Fruit fly (Drosophila melanogaster) whole organism, embryonic: ENCODE results near the gene CG42656.

Source experiments
- CG10267 ChIP-seq: fragments of 200-800 bp; sonication (Bioruptor generic); optimal IDR thresholded peaks from 2 replicates; lab custom pipeline; 2018; ENCODE audit warnings: missing biosample characterization, mild to moderate bottlenecking, missing genetic modification characterization, moderate library complexity
- CG11696 ChIP-seq: fragments of 200-800 bp; sonication (Bioruptor generic); IDR thresholded peaks from 2 replicates; pipeline ENCODE4 v1.3.6; 2022; ENCODE audit warnings: missing biosample characterization, missing genetic modification characterization
- CG12236 ChIP-seq: fragments of 200-800 bp; sonication (Bioruptor generic); optimal IDR thresholded peaks from 2 replicates; lab custom pipeline; 2016; ENCODE audit warnings: missing biosample characterization, missing genetic modification characterization
- CG15011 ChIP-seq: fragments of 200-800 bp; sonication (Bioruptor generic); optimal IDR thresholded peaks from 3 replicates; lab custom pipeline; 2018; ENCODE audit warnings: missing biosample characterization, mild to moderate bottlenecking, missing genetic modification characterization
- CG15479 ChIP-seq: fragments of 200-800 bp; sonication (Bioruptor generic); optimal IDR thresholded peaks from 3 replicates; lab custom pipeline; 2019; ENCODE audit warnings: missing biosample characterization, mild to moderate bottlenecking, missing genetic modification characterization, moderate library complexity
- CG17328 ChIP-seq: fragments of 200-800 bp; sonication (Bioruptor generic); IDR thresholded peaks from 2 replicates; pipeline ENCODE4 v1.3.6; 2022; ENCODE audit warnings: missing biosample characterization, missing genetic modification characterization
- CG1832 ChIP-seq: fragments of 200-800 bp; sonication (Bioruptor generic); optimal IDR thresholded peaks from 2 replicates; lab custom pipeline; 2017; ENCODE audit warnings: missing biosample characterization, mild to moderate bottlenecking, missing genetic modification characterization, inconsistent platforms
- CG30020 ChIP-seq: fragments of 200-800 bp; optimal IDR thresholded peaks from 2 replicates; lab custom pipeline; 2019; ENCODE audit warnings: missing biosample characterization, mild to moderate bottlenecking, missing genetic modification characterization, moderate library complexity
- CG30431 ChIP-seq: fragments of 200-800 bp; sonication (Bioruptor generic); optimal IDR thresholded peaks from 2 replicates; lab custom pipeline; 2017; ENCODE audit warnings: missing biosample characterization, missing genetic modification characterization
- CG3163 ChIP-seq: fragments of 200-800 bp; sonication (Bioruptor generic); optimal IDR thresholded peaks from 3 replicates; lab custom pipeline; 2016; ENCODE audit warnings: missing biosample characterization, missing genetic modification characterization
- CG3281 ChIP-seq: fragments of 200-800 bp; sonication (Bioruptor generic); optimal IDR thresholded peaks from 3 replicates; lab custom pipeline; 2017; ENCODE audit warnings: missing biosample characterization, mild to moderate bottlenecking, missing genetic modification characterization
- CG4328 ChIP-seq: fragments of 200-800 bp; sonication (Bioruptor generic); optimal IDR thresholded peaks from 3 replicates; lab custom pipeline; 2017; ENCODE audit warnings: missing biosample characterization, missing genetic modification reagents, missing genetic modification characterization
- CG43689 ChIP-seq: fragments of 200-800 bp; sonication (Bioruptor generic); IDR thresholded peaks from 2 replicates; pipeline ENCODE4 v1.3.6; 2022; ENCODE audit warnings: missing biosample characterization, missing genetic modification characterization
- CG4617 ChIP-seq: fragments of 200-800 bp; sonication (Bioruptor generic); optimal IDR thresholded peaks from 3 replicates; lab custom pipeline; 2016; ENCODE audit warnings: missing biosample characterization, missing genetic modification characterization, borderline replicate concordance
- CG4730 ChIP-seq: fragments of 200-800 bp; sonication (Bioruptor generic); IDR thresholded peaks from 2 replicates; pipeline ENCODE4 v1.3.6; 2022; ENCODE audit warnings: missing biosample characterization, missing genetic modification characterization
- CG6854 ChIP-seq: fragments of 200-800 bp; sonication (Bioruptor generic); optimal IDR thresholded peaks from 3 replicates; lab custom pipeline; 2017; ENCODE audit warnings: missing biosample characterization, mild to moderate bottlenecking, missing genetic modification characterization
- CG8765 ChIP-seq: fragments of 200-800 bp; sonication (Bioruptor generic); IDR thresholded peaks from 2 replicates; pipeline ENCODE4 v1.3.6; 2022; ENCODE audit warnings: missing biosample characterization, missing genetic modification characterization
- Dad ChIP-seq: fragments of 200-800 bp; sonication (Bioruptor generic); optimal IDR thresholded peaks from 3 replicates; lab custom pipeline; 2016; ENCODE audit warnings: missing biosample characterization, missing genetic modification characterization
- Doc3 ChIP-seq: fragments of 200-800 bp; sonication (Bioruptor generic); IDR thresholded peaks from 3 replicates; pipeline ENCODE4 v1.3.6; 2022; ENCODE audit warnings: missing biosample characterization, missing genetic modification characterization; ENCODE audit not compliant: partially characterized antibody
- HLHmδ ChIP-seq: fragments of 200-800 bp; sonication (Bioruptor generic); optimal IDR thresholded peaks from 2 replicates; lab custom pipeline; 2018; ENCODE audit warnings: missing biosample characterization, mild to moderate bottlenecking, missing genetic modification characterization, moderate library complexity
- Myb ChIP-seq: fragments of 200-800 bp; sonication (Bioruptor generic); optimal IDR thresholded peaks from 2 replicates; lab custom pipeline; 2016; ENCODE audit warnings: missing biosample characterization, missing genetic modification characterization
- NC2β ChIP-seq: fragments of 200-800 bp; sonication (Bioruptor generic); optimal IDR thresholded peaks from 2 replicates; lab custom pipeline; 2016; ENCODE audit warnings: missing biosample characterization, missing genetic modification characterization
- NfI ChIP-seq: fragments of 200-800 bp; sonication (Bioruptor generic); optimal IDR thresholded peaks from 3 replicates; lab custom pipeline; 2018; ENCODE audit warnings: missing biosample characterization, mild to moderate bottlenecking, missing genetic modification characterization, moderate library complexity
- Sin3A ChIP-seq: fragments of >200 bp; optimal IDR thresholded peaks from 2 replicates; lab custom pipeline; 2018
- Sry-δ ChIP-seq: fragments of 200-800 bp; sonication (Bioruptor generic); optimal IDR thresholded peaks from 2 replicates; lab custom pipeline; 2016; ENCODE audit warnings: missing biosample characterization, missing genetic modification characterization
- Stat92E ChIP-seq, 3 experiments: fragments of >200 bp in 2 of 3; fragments of 200-800 bp in 1 of 3; sonication (Bioruptor generic) in 1 of 3; optimal IDR thresholded peaks; 2 replicates each; lab custom pipeline; 2017 to 2019; ENCODE audit warnings: missing biosample characterization in 3 of 3, missing genetic modification characterization in 3 of 3, mild to moderate bottlenecking in 1 of 3, moderate library complexity in 1 of 3
- TFAM ChIP-seq: fragments of 200-800 bp; sonication (Bioruptor generic); optimal IDR thresholded peaks from 2 replicates; lab custom pipeline; 2017; ENCODE audit warnings: missing biosample characterization, missing genetic modification characterization, inconsistent platforms
- Trl ChIP-seq, 3 experiments: fragments of >200 bp in 2 of 3; fragments of 200-800 bp in 1 of 3; sonication (Bioruptor generic) in 1 of 3; optimal IDR thresholded peaks; 2 replicates in 1 of 3; 3 replicates in 2 of 3; lab custom pipeline; 2016 to 2017; ENCODE audit warnings: missing biosample characterization in 1 of 3, missing genetic modification characterization in 1 of 3
- Xrp1 ChIP-seq: fragments of 200-800 bp; sonication (Bioruptor generic); IDR thresholded peaks from 2 replicates; pipeline ENCODE4 v1.3.6; 2022; ENCODE audit warnings: missing biosample characterization, missing genetic modification characterization
- bcd ChIP-seq: fragments of 200-800 bp; sonication (Bioruptor generic); optimal IDR thresholded peaks from 2 replicates; lab custom pipeline; 2017; ENCODE audit warnings: missing biosample characterization, mild to moderate bottlenecking, missing genetic modification characterization
- chm ChIP-seq: fragments of 200-800 bp; sonication (Bioruptor generic); IDR thresholded peaks from 2 replicates; pipeline ENCODE4 v1.3.6; 2022; ENCODE audit warnings: missing biosample characterization, missing genetic modification characterization
- disco-r ChIP-seq: fragments of 200-800 bp; sonication (Bioruptor generic); optimal IDR thresholded peaks from 2 replicates; lab custom pipeline; 2016; ENCODE audit warnings: missing biosample characterization, missing genetic modification characterization
- dpn ChIP-seq, 2 experiments: fragments of 200-800 bp; sonication (Bioruptor generic); optimal IDR thresholded peaks; 3 replicates each; lab custom pipeline; 2016; ENCODE audit warnings: missing biosample characterization in 2 of 2, missing genetic modification characterization in 2 of 2
- dysf ChIP-seq: fragments of 200-800 bp; sonication (Bioruptor generic); IDR thresholded peaks from 3 replicates; pipeline ENCODE4 v1.3.6; 2022; ENCODE audit warnings: missing biosample characterization, missing genetic modification characterization
- ftz-f1 ChIP-seq: fragments of 200-800 bp; sonication (Bioruptor generic); optimal IDR thresholded peaks from 2 replicates; lab custom pipeline; 2016; ENCODE audit warnings: missing biosample characterization, missing genetic modification characterization
- grn ChIP-seq: fragments of 200-800 bp; sonication (Bioruptor generic); optimal IDR thresholded peaks from 3 replicates; lab custom pipeline; 2017; ENCODE audit warnings: missing biosample characterization, missing genetic modification characterization
- gsb-n ChIP-seq: fragments of 200-800 bp; sonication (Bioruptor generic); optimal IDR thresholded peaks from 3 replicates; lab custom pipeline; 2018; ENCODE audit warnings: missing biosample characterization, mild to moderate bottlenecking, missing genetic modification characterization
- lab ChIP-seq: fragments of 200-800 bp; sonication (Bioruptor generic); optimal IDR thresholded peaks from 3 replicates; lab custom pipeline; 2017; ENCODE audit warnings: missing biosample characterization, missing genetic modification characterization, mild to moderate bottlenecking, moderate library complexity, missing genetic modification reagents
- luna ChIP-seq: fragments of 200-800 bp; sonication (Bioruptor generic); optimal IDR thresholded peaks from 2 replicates; lab custom pipeline; 2016; ENCODE audit warnings: missing biosample characterization, missing genetic modification characterization
- pan ChIP-seq, 4 experiments: fragments of >200 bp in 3 of 4; fragments of 200-800 bp in 1 of 4; sonication (Bioruptor generic) in 1 of 4; optimal IDR thresholded peaks in 3 of 4; IDR thresholded peaks in 1 of 4; 2 replicates each; pipeline versions ENCODE4 v1.3.6 to Lab custom; 2017 to 2022; ENCODE audit warnings: missing biosample characterization in 2 of 4, missing genetic modification characterization in 2 of 4, mixed read lengths in 1 of 4
- phol ChIP-seq: fragments of 200-800 bp; sonication (Bioruptor generic); optimal IDR thresholded peaks from 3 replicates; lab custom pipeline; 2018; ENCODE audit warnings: missing biosample characterization, mild to moderate bottlenecking, missing genetic modification characterization, moderate library complexity
- rib ChIP-seq: fragments of 200-800 bp; sonication (Bioruptor generic); IDR thresholded peaks from 2 replicates; pipeline ENCODE4 v1.3.6; 2022; ENCODE audit warnings: missing biosample characterization, missing genetic modification characterization
- salm ChIP-seq: fragments of 200-800 bp; sonication (Bioruptor generic); optimal IDR thresholded peaks from 2 replicates; lab custom pipeline; 2018; ENCODE audit warnings: missing biosample characterization, mild to moderate bottlenecking, missing genetic modification characterization
- scrt ChIP-seq: fragments of 200-800 bp; sonication (Bioruptor generic); optimal IDR thresholded peaks from 2 replicates; lab custom pipeline; 2018; ENCODE audit warnings: missing biosample characterization, mild to moderate bottlenecking, missing genetic modification characterization, moderate library complexity
- slou ChIP-seq: fragments of 200-800 bp; sonication (Bioruptor generic); optimal IDR thresholded peaks from 3 replicates; lab custom pipeline; 2016; ENCODE audit warnings: missing biosample characterization, missing genetic modification characterization
- sqz ChIP-seq: fragments of 200-800 bp; sonication (Bioruptor generic); optimal IDR thresholded peaks from 3 replicates; lab custom pipeline; 2018; ENCODE audit warnings: missing biosample characterization, mild to moderate bottlenecking, missing genetic modification characterization
- tll ChIP-seq, 2 experiments: fragments of 200-800 bp in 1 of 2; fragments of >200 bp in 1 of 2; sonication (Bioruptor generic) in 1 of 2; optimal IDR thresholded peaks; 2 replicates each; lab custom pipeline; 2017 to 2019; ENCODE audit warnings: missing biosample characterization in 2 of 2, missing genetic modification characterization in 2 of 2, mild to moderate bottlenecking in 1 of 2, moderate library complexity in 1 of 2
- trem ChIP-seq: fragments of 200-800 bp; optimal IDR thresholded peaks from 3 replicates; lab custom pipeline; 2019; ENCODE audit warnings: missing biosample characterization, mild to moderate bottlenecking, missing genetic modification characterization, moderate library complexity
- twi ChIP-seq: fragments of 200-800 bp; optimal IDR thresholded peaks from 2 replicates; lab custom pipeline; 2019; ENCODE audit warnings: missing biosample characterization, mild to moderate bottlenecking, missing genetic modification characterization, moderate library complexity
- tx ChIP-seq: fragments of 200-800 bp; sonication (Bioruptor generic); optimal IDR thresholded peaks from 2 replicates; lab custom pipeline; 2016; ENCODE audit warnings: missing biosample characterization, missing genetic modification characterization
- zfh2 ChIP-seq: fragments of 200-800 bp; sonication (Bioruptor generic); optimal IDR thresholded peaks from 2 replicates; lab custom pipeline; 2016; ENCODE audit warnings: missing biosample characterization, missing genetic modification characterization

Gene CG42656

dm6 chr3R:7491453-7491853, 1.6 kb downstream of the CG42656 start (continued):
- TF ChIP-seq tll (GFP tag; optimal IDR thresholded peaks at IDR 0.05; lab: Kevin White, UChicago) (no peak), dysf (GFP tag; lab: Robert Waterston, UW) (no peak), Trl (optimal IDR thresholded peaks at IDR 0.05; lab: Kevin White, UChicago) (peak; percentile 71 to 91), Trl (GFP tag; optimal IDR thresholded peaks at IDR 0.05; lab: Kevin White, UChicago) (peak; percentile 19), Doc3 (GFP tag; lab: Robert Waterston, UW) (0 out of 3 replicates have a peak, but pooled peaks have one; percentile 22), chm (no peak), phol (no peak), CG4730 (GFP tag; lab: Robert Waterston, UW) (no peak), Sry-δ (GFP tag; lab: Kevin White, UChicago) (no peak), CG17328 (no peak), luna (GFP tag; lab: Kevin White, UChicago) (no peak), twi (no peak), salm (no peak), tx (no peak), lab (GFP tag; lab: Kevin White, UChicago) (peak; percentile 28), zfh2 (GFP tag; lab: Kevin White, UChicago) (no peak), CG4328 (GFP tag; lab: Kevin White, UChicago) (no peak), CG3281 (GFP tag; lab: Kevin White, UChicago) (no peak), CG6854 (no peak), NfI (GFP tag; lab: Kevin White, UChicago) (no peak), CG4617 (GFP tag; lab: Kevin White, UChicago) (no peak), CG15011 (GFP tag; lab: Kevin White, UChicago) (no peak), rib (GFP tag; lab: Robert Waterston, UW) (0 out of 2 replicates have a peak, but pooled peaks have one; percentile 59), dpn (GFP tag; optimal IDR thresholded peaks at IDR 0.05; lab: Kevin White, UChicago) (no peak), CG10267 (tag; lab: Kevin White, UChicago) (no peak), CG43689 (GFP tag; lab: Robert Waterston, UW) (no peak), grn (GFP tag; lab: Kevin White, UChicago) (no peak), Xrp1 (GFP tag; lab: Robert Waterston, UW) (no peak), CG8765 (GFP tag; lab: Robert Waterston, UW) (no peak), pan (optimal IDR thresholded peaks at IDR 0.05; lab: Kevin White, UChicago) (no peak), pan (GFP tag; optimal IDR thresholded peaks at IDR 0.05 in 1 of 2, IDR thresholded peaks at IDR 0.05 in 1 of 2) (no peak), Stat92E (GFP tag; optimal IDR thresholded peaks at IDR 0.05; lab: Kevin White, UChicago) (no peak), NC2β (GFP tag; lab: Kevin White, UChicago) (no peak), slou (GFP tag; lab: Kevin White, UChicago) (no peak), CG12236 (GFP tag; lab: Kevin White, UChicago) (no peak), Dad (GFP tag; lab: Kevin White, UChicago) (no peak), trem (tag; lab: Kevin White, UChicago) (no peak), CG1832 (no peak), gsb-n (tag; lab: Kevin White, UChicago) (no peak), Myb (no peak), CG11696 (GFP tag; lab: Robert Waterston, UW) (no peak), CG3163 (GFP tag; lab: Kevin White, UChicago) (no peak), scrt (GFP tag; lab: Kevin White, UChicago) (no peak), CG15479 (GFP tag; lab: Kevin White, UChicago) (no peak), bcd (no peak), Sin3A (lab: Kevin White, UChicago) (no peak), HLHmδ (GFP tag; lab: Kevin White, UChicago) (no peak), TFAM (GFP tag; lab: Kevin White, UChicago) (no peak), CG30431 (GFP tag; lab: Kevin White, UChicago) (no peak), ftz-f1 (GFP tag; lab: Kevin White, UChicago) (no peak), CG30020 (tag; lab: Kevin White, UChicago) (no peak), disco-r (GFP tag; lab: Kevin White, UChicago) (no peak), sqz (no peak)
